Worm (Caenorhabditis elegans) whole organism, young adult: ENCODE data around the gene bath-45.

Experiments
- B0336.3 ChIP-seq: fragments of 200-800 bp; sonication (Bioruptor generic); IDR thresholded peaks from 2 replicates; pipeline ENCODE4 v1.3.6; 2022; ENCODE audit warnings: missing genetic modification characterization, missing compliant biosample characterization
- C06A6.2 ChIP-seq: fragments of 200-800 bp; sonication (Bioruptor generic); conservative IDR thresholded peaks from 2 replicates; pipeline ENCODE4 v1.3.6; 2022; ENCODE audit warnings: missing genetic modification characterization, missing compliant biosample characterization
- C17E4.6 ChIP-seq: fragments of 200-800 bp; sonication (Bioruptor generic); IDR thresholded peaks from 2 replicates; pipeline ENCODE4 v1.3.6; 2022; ENCODE audit warnings: missing genetic modification reagents, missing genetic modification characterization, missing compliant biosample characterization
- D2030.7 ChIP-seq: fragments of 200-800 bp; sonication (Bioruptor generic); IDR thresholded peaks from 2 replicates; pipeline ENCODE4 v1.3.6; 2022; ENCODE audit warnings: missing genetic modification reagents, missing genetic modification characterization, missing compliant biosample characterization
- F23B12.7 ChIP-seq: sonication (generic microtip); optimal IDR thresholded peaks from 2 replicates; lab custom pipeline; 2017; ENCODE audit warnings: missing genetic modification characterization, mild to moderate bottlenecking, missing compliant biosample characterization, antibody characterized with exemption, moderate library complexity; ENCODE audit not compliant: insufficient read depth
- F33H1.4 ChIP-seq: fragments of 200-800 bp; sonication (Bioruptor generic); IDR thresholded peaks from 2 replicates; pipeline ENCODE4 v1.3.6; 2022; ENCODE audit warnings: missing genetic modification reagents, missing genetic modification characterization, missing compliant biosample characterization
- F39B2.1 ChIP-seq: fragments of 200-800 bp; sonication (Bioruptor generic); IDR thresholded peaks from 2 replicates; pipeline ENCODE4 v1.3.6; 2022; ENCODE audit warnings: missing genetic modification reagents, missing genetic modification characterization, missing compliant biosample characterization
- F55B11.4 ChIP-seq: sonication (generic microtip); optimal IDR thresholded peaks from 2 replicates; lab custom pipeline; 2016; ENCODE audit warnings: missing compliant biosample characterization, missing genetic modification characterization, borderline replicate concordance; ENCODE audit not compliant: insufficient read depth
- F57C9.4 ChIP-seq: sonication (generic microtip); optimal IDR thresholded peaks from 2 replicates; lab custom pipeline; 2017; ENCODE audit warnings: mild to moderate bottlenecking, missing genetic modification characterization, missing compliant biosample characterization
- K12H6.12 ChIP-seq: fragments of 200-800 bp; sonication (Bioruptor generic); optimal IDR thresholded peaks from 2 replicates; lab custom pipeline; 2018; ENCODE audit warnings: mild to moderate bottlenecking, missing genetic modification characterization, missing compliant biosample characterization
- akir-1 ChIP-seq: fragments of 200-800 bp; sonication (Bioruptor generic); optimal IDR thresholded peaks from 2 replicates; lab custom pipeline; 2018; ENCODE audit warnings: mild to moderate bottlenecking, missing genetic modification characterization, moderate library complexity, missing compliant biosample characterization
- ama-1 ChIP-seq, 3 experiments: fragments of 150-350 bp in 1 of 3; sonication (generic microtip) in 2 of 3; optimal IDR thresholded peaks; 2 replicates each; lab custom pipeline; 2014 to 2018; ENCODE audit warnings: missing biosample characterization in 2 of 3, missing genetic modification characterization in 2 of 3, missing genetic modification reagents in 2 of 3
- aptf-2 ChIP-seq: fragments of 200-800 bp; sonication (Bioruptor generic); conservative IDR thresholded peaks from 2 replicates; pipeline ENCODE4 v1.3.6; 2022; ENCODE audit warnings: missing genetic modification reagents, missing genetic modification characterization, missing compliant biosample characterization
- atf-7 ChIP-seq: sonication (generic microtip); optimal IDR thresholded peaks from 2 replicates; lab custom pipeline; 2017; ENCODE audit warnings: mild to moderate bottlenecking, missing genetic modification characterization, missing compliant biosample characterization
- attf-3 ChIP-seq: fragments of 200-800 bp; sonication (Bioruptor generic); conservative IDR thresholded peaks from 2 replicates; pipeline ENCODE4 v1.3.6; 2022; ENCODE audit warnings: missing genetic modification reagents, missing genetic modification characterization, missing compliant biosample characterization
- attf-6 ChIP-seq: fragments of 200-800 bp; sonication (Bioruptor generic); IDR thresholded peaks from 2 replicates; pipeline ENCODE4 v1.3.6; 2022; ENCODE audit warnings: missing genetic modification reagents, missing genetic modification characterization, missing compliant biosample characterization
- bed-2 ChIP-seq: fragments of 200-800 bp; sonication (Bioruptor generic); IDR thresholded peaks from 2 replicates; pipeline ENCODE4 v1.3.6; 2022; ENCODE audit warnings: missing genetic modification reagents, missing genetic modification characterization, missing compliant biosample characterization
- ceh-27 ChIP-seq: fragments of 200-800 bp; sonication (Bioruptor generic); optimal IDR thresholded peaks from 2 replicates; lab custom pipeline; 2018; ENCODE audit warnings: mild to moderate bottlenecking, missing genetic modification characterization, moderate library complexity, missing compliant biosample characterization
- ceh-79 ChIP-seq: sonication (generic microtip); optimal IDR thresholded peaks from 2 replicates; lab custom pipeline; 2017; ENCODE audit warnings: mild to moderate bottlenecking, missing genetic modification characterization, missing compliant biosample characterization
- efl-1 ChIP-seq: fragments of 150-350 bp; optimal IDR thresholded peaks from 2 replicates; lab custom pipeline; 2014; ENCODE audit warnings: missing biosample characterization, missing genetic modification reagents, missing genetic modification characterization
- egl-18 ChIP-seq: fragments of 200-800 bp; sonication (Bioruptor generic); IDR thresholded peaks from 2 replicates; pipeline ENCODE4 v1.3.6; 2022; ENCODE audit warnings: missing genetic modification reagents, missing genetic modification characterization, missing compliant biosample characterization
- fkh-3 ChIP-seq: sonication (generic microtip); optimal IDR thresholded peaks from 2 replicates; lab custom pipeline; 2016; ENCODE audit warnings: mild to moderate bottlenecking, missing genetic modification characterization, missing compliant biosample characterization
- gei-17 ChIP-seq: fragments of 200-800 bp; sonication (Bioruptor generic); optimal IDR thresholded peaks from 2 replicates; lab custom pipeline; 2018; ENCODE audit warnings: mild to moderate bottlenecking, missing genetic modification characterization, missing compliant biosample characterization
- hrde-1 ChIP-seq: sonication (generic microtip); optimal IDR thresholded peaks from 2 replicates; lab custom pipeline; 2016; ENCODE audit warnings: missing genetic modification characterization, mild to moderate bottlenecking, missing compliant biosample characterization, moderate library complexity, missing genotype, missing genetic modification reagents, borderline replicate concordance
- hsf-1 ChIP-seq: fragments of 200-800 bp; sonication (Bioruptor generic); IDR thresholded peaks from 2 replicates; pipeline ENCODE4 v1.3.6; 2022; ENCODE audit warnings: missing genetic modification reagents, missing genetic modification characterization, missing compliant biosample characterization
- lag-1 ChIP-seq: fragments of 200-800 bp; sonication (Bioruptor generic); IDR thresholded peaks from 2 replicates; pipeline ENCODE4 v1.3.6; 2022; ENCODE audit warnings: missing genetic modification reagents, missing genetic modification characterization, missing compliant biosample characterization
- let-526 ChIP-seq: fragments of 200-800 bp; sonication (Bioruptor generic); IDR thresholded peaks from 2 replicates; pipeline ENCODE4 v1.3.6; 2022; ENCODE audit warnings: missing genetic modification reagents, missing genetic modification characterization, missing compliant biosample characterization
- lin-26 ChIP-seq: fragments of 200-800 bp; sonication (Bioruptor generic); IDR thresholded peaks from 2 replicates; pipeline ENCODE4 v1.3.6; 2022; ENCODE audit warnings: missing genetic modification reagents, missing genetic modification characterization, missing compliant biosample characterization
- lin-54 ChIP-seq: fragments of 200-800 bp; sonication (Bioruptor generic); optimal IDR thresholded peaks from 2 replicates; lab custom pipeline; 2018; ENCODE audit warnings: mild to moderate bottlenecking, missing genetic modification characterization, missing compliant biosample characterization
- lsl-1 ChIP-seq: fragments of 200-800 bp; sonication (Bioruptor generic); optimal IDR thresholded peaks from 2 replicates; lab custom pipeline; 2018; ENCODE audit warnings: mild to moderate bottlenecking, missing genetic modification characterization, moderate library complexity, missing compliant biosample characterization
- madf-8 ChIP-seq: fragments of 200-800 bp; sonication (Bioruptor generic); conservative IDR thresholded peaks from 2 replicates; pipeline ENCODE4 v1.3.6; 2022; ENCODE audit warnings: missing genetic modification reagents, missing genetic modification characterization, missing compliant biosample characterization
- nfyb-1 ChIP-seq: fragments of 200-800 bp; sonication (Bioruptor generic); IDR thresholded peaks from 2 replicates; pipeline ENCODE4 v1.3.6; 2022; ENCODE audit warnings: missing genetic modification reagents, missing genetic modification characterization, missing compliant biosample characterization
- nhr-120 ChIP-seq: fragments of 200-800 bp; sonication (Bioruptor generic); IDR thresholded peaks from 2 replicates; pipeline ENCODE4 v1.3.6; 2022; ENCODE audit warnings: missing genetic modification characterization, missing compliant biosample characterization
- nhr-179 ChIP-seq: sonication (generic microtip); optimal IDR thresholded peaks from 2 replicates; lab custom pipeline; 2016; ENCODE audit warnings: mild to moderate bottlenecking, missing genetic modification characterization, missing compliant biosample characterization
- nhr-80 ChIP-seq: sonication (generic microtip); optimal IDR thresholded peaks from 2 replicates; lab custom pipeline; 2016; ENCODE audit warnings: missing genetic modification characterization, missing compliant biosample characterization
- nhr-90 ChIP-seq: sonication (generic microtip); optimal IDR thresholded peaks from 2 replicates; lab custom pipeline; 2016; ENCODE audit warnings: missing genotype, mild to moderate bottlenecking, missing genetic modification characterization, missing compliant biosample characterization
- rpc-1 ChIP-seq, 2 experiments: fragments of 150-350 bp in 1 of 2; sonication (generic microtip) in 1 of 2; optimal IDR thresholded peaks; 2 replicates each; lab custom pipeline; 2014 to 2018; ENCODE audit warnings: missing biosample characterization in 1 of 2, missing genetic modification characterization in 1 of 2, missing genetic modification reagents in 1 of 2, missing genotype in 1 of 2
- sea-2 ChIP-seq: fragments of 200-800 bp; sonication (Bioruptor generic); IDR thresholded peaks from 2 replicates; pipeline ENCODE4 v1.3.6; 2022; ENCODE audit warnings: missing genetic modification characterization, missing compliant biosample characterization
- snpc-1.3 ChIP-seq: sonication (generic microtip); optimal IDR thresholded peaks from 2 replicates; lab custom pipeline; 2017; ENCODE audit warnings: missing genetic modification characterization, mild to moderate bottlenecking, missing compliant biosample characterization, antibody characterized with exemption, moderate library complexity, missing genotype, missing genetic modification reagents; ENCODE audit not compliant: insufficient read depth
- sptf-2 ChIP-seq: fragments of 200-800 bp; sonication (Bioruptor generic); optimal IDR thresholded peaks from 2 replicates; lab custom pipeline; 2018; ENCODE audit warnings: mild to moderate bottlenecking, missing genetic modification characterization, missing compliant biosample characterization
- tbx-9 ChIP-seq: sonication (generic microtip); optimal IDR thresholded peaks from 2 replicates; lab custom pipeline; 2016; ENCODE audit warnings: borderline replicate concordance, missing genetic modification characterization, inconsistent platforms, missing compliant biosample characterization
- xnd-1 ChIP-seq: sonication (generic microtip); optimal IDR thresholded peaks from 2 replicates; lab custom pipeline; 2016; ENCODE audit warnings: missing genotype, missing genetic modification reagents, missing genetic modification characterization, missing compliant biosample characterization
- zim-3 ChIP-seq: sonication (generic microtip); optimal IDR thresholded peaks from 2 replicates; lab custom pipeline; 2017; ENCODE audit warnings: mild to moderate bottlenecking, missing genetic modification characterization, moderate library complexity, missing compliant biosample characterization
- ztf-18 ChIP-seq: sonication (generic microtip); optimal IDR thresholded peaks from 2 replicates; lab custom pipeline; 2016; ENCODE audit warnings: missing genotype, mild to moderate bottlenecking, missing genetic modification characterization, missing compliant biosample characterization

bath-45 gene

DNA sequence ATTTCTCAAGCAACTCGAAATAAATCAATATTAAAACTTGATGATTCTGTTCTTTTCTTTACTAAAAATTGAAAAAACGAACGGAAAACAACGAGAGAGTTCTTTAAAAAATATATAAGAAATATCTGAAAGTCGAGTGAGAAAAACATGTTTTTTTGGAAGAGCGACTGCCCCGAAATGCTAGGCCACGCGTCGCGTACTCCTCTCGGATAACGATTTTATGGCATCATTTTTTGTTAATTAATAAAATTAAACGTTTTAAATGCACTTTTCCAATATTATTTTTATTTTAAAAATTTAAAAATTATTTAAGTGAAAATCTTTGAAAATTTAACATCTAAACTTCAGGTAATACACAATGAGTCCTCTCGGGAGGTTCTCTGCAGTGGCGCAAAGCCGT lies 5.7 kb upstream of the bath-45 start, which contains the start of gene gfm-1 (continued):
- TF ChIP-seq aptf-2 (GFP tag; lab: Robert Waterston, UW), result no peak
- no peak for TF ChIP-seq hsf-1 (GFP tag; lab: Robert Waterston, UW)
- peak; percentile 30 for TF ChIP-seq snpc-1.3 (tag; lab: Kevin White, UChicago)
- 0 out of 2 replicates have a peak, but pooled peaks have one; percentile 30 for TF ChIP-seq madf-8 (GFP tag; lab: Robert Waterston, UW)
- no peak for TF ChIP-seq akir-1 (GFP tag; lab: Kevin White, UChicago)

ce11 chrII:13129602-13130001 lies 6.8 kb downstream of the bath-45 start, which contains the start of gene F29C12.6:
TSS of gene F29C12.6 (plus strand) at chrII:13129902.
- no peak for TF ChIP-seq B0336.3 (GFP tag; lab: Robert Waterston, UW)
- TF ChIP-seq sea-2 (GFP tag; lab: Robert Waterston, UW), result no peak
- no peak for TF ChIP-seq gei-17 (GFP tag; lab: Kevin White, UChicago)
- no peak for TF ChIP-seq lin-54
- no peak for TF ChIP-seq attf-6 (GFP tag; lab: Robert Waterston, UW)
- TF ChIP-seq F55B11.4, result no peak
- TF ChIP-seq K12H6.12 (tag; lab: Kevin White, UChicago), result no peak
- no peak for TF ChIP-seq ceh-79 (tag; lab: Kevin White, UChicago)
- TF ChIP-seq ama-1 (optimal IDR thresholded peaks at IDR 0.05; lab: Kevin White, UChicago), result no peak
- no peak for TF ChIP-seq ama-1 (GFP tag; optimal IDR thresholded peaks at IDR 0.05; lab: Kevin White, UChicago)
- TF ChIP-seq zim-3 (tag; lab: Kevin White, UChicago), result no peak
- TF ChIP-seq tbx-9 (tag; lab: Kevin White, UChicago), result no peak

DNA sequence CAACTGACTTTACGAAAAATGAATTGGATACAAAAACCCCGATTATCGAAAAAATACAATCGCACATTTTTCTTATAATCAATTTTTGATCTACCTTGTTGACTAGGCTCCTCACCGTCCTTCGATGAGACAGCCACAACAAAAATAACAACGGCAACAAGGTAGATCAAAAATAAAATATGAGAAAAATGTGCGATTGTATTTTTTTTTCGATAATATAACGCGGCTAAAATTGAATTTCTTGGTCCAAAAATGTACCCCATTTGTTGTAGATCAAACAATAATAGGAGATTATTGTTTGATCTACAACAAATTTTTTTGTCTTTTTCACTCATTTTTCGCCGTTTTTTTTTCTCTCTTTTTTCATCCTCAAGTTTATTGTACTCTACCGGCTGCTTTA lies 7.8 kb downstream of the bath-45 start:
- TF ChIP-seq fkh-3 (tag; lab: Kevin White, UChicago) (no peak), nhr-90 (tag; lab: Kevin White, UChicago) (no peak), attf-3 (GFP tag; lab: Robert Waterston, UW) (no peak), nhr-179 (no peak), efl-1 (GFP tag; lab: Kevin White, UChicago) (peak; percentile 77), bed-2 (GFP tag; lab: Robert Waterston, UW) (no peak), egl-18 (GFP tag; lab: Robert Waterston, UW) (no peak), F23B12.7 (tag; lab: Kevin White, UChicago) (no peak), aptf-2 (GFP tag; lab: Robert Waterston, UW) (no peak), nhr-120 (GFP tag; lab: Robert Waterston, UW) (no peak), D2030.7 (GFP tag; lab: Robert Waterston, UW) (peak; percentile 52), F33H1.4 (GFP tag; lab: Robert Waterston, UW) (peak; percentile 28; the same call in 1 of the 2 replicates), akir-1 (GFP tag; lab: Kevin White, UChicago) (no peak), lin-26 (GFP tag; lab: Robert Waterston, UW) (no peak), hrde-1 (no peak), K12H6.12 (tag; lab: Kevin White, UChicago) (no peak), ceh-27 (no peak), F39B2.1 (GFP tag; lab: Robert Waterston, UW) (no peak), C17E4.6 (GFP tag; lab: Robert Waterston, UW) (no peak), C06A6.2 (GFP tag; lab: Robert Waterston, UW) (no peak), nfyb-1 (no peak), lsl-1 (GFP tag; lab: Kevin White, UChicago) (no peak), sptf-2 (GFP tag; lab: Kevin White, UChicago) (no peak), lag-1 (no peak), zim-3 (tag; lab: Kevin White, UChicago) (no peak), atf-7 (tag; lab: Kevin White, UChicago) (no peak), nhr-80 (no peak), rpc-1 (optimal IDR thresholded peaks at IDR 0.05; lab: Kevin White, UChicago) (no peak), rpc-1 (tag; optimal IDR thresholded peaks at IDR 0.05; lab: Kevin White, UChicago) (no peak), B0336.3 (GFP tag; lab: Robert Waterston, UW) (no peak), let-526 (GFP tag; lab: Robert Waterston, UW) (no peak), xnd-1 (tag; lab: Kevin White, UChicago) (peak; percentile 41), F57C9.4 (tag; lab: Kevin White, UChicago) (no peak), ztf-18 (no peak), hsf-1 (GFP tag; lab: Robert Waterston, UW) (no peak), F55B11.4 (no peak)
